Worm (Caenorhabditis elegans) whole organism, early embryonic: ENCODE data around the gene T16A1.2.

Source experiments
- F13C5.2 ChIP-seq: sonication (generic microtip); optimal IDR thresholded peaks from 2 replicates; lab custom pipeline; 2017; ENCODE audit warnings: mild to moderate bottlenecking, missing genetic modification characterization, inconsistent platforms, missing compliant biosample characterization
- ama-1 ChIP-seq: fragments of 150-350 bp; optimal IDR thresholded peaks from 2 replicates; lab custom pipeline; 2014
- ceh-13 ChIP-seq: fragments of 200-800 bp; sonication (Bioruptor generic); optimal IDR thresholded peaks from 2 replicates; lab custom pipeline; 2018; ENCODE audit warnings: mild to moderate bottlenecking, missing genetic modification characterization, missing compliant biosample characterization
- ceh-36 ChIP-seq: sonication (generic microtip); optimal IDR thresholded peaks from 2 replicates; lab custom pipeline; 2016; ENCODE audit warnings: missing genetic modification characterization, inconsistent platforms, missing compliant biosample characterization
- ets-7 ChIP-seq: sonication (generic microtip); optimal IDR thresholded peaks from 2 replicates; lab custom pipeline; 2016; ENCODE audit warnings: missing genotype, missing genetic modification characterization, missing compliant biosample characterization
- flt-1 ChIP-seq: fragments of 200-800 bp; sonication (Bioruptor generic); IDR thresholded peaks from 2 replicates; pipeline ENCODE4 v1.3.6; 2022; ENCODE audit warnings: missing genetic modification characterization, missing compliant biosample characterization
- hmbx-1 ChIP-seq: sonication (generic microtip); optimal IDR thresholded peaks from 2 replicates; lab custom pipeline; 2016; ENCODE audit warnings: mild to moderate bottlenecking, missing genetic modification characterization, missing compliant biosample characterization
- hmg-4 ChIP-seq: fragments of 200-800 bp; sonication (Bioruptor generic); optimal IDR thresholded peaks from 2 replicates; lab custom pipeline; 2018; ENCODE audit warnings: mild to moderate bottlenecking, missing genetic modification characterization, missing compliant biosample characterization
- pes-1 ChIP-seq: fragments of 200-800 bp; sonication (Bioruptor generic); IDR thresholded peaks from 2 replicates; pipeline ENCODE4 v1.3.6; 2022; ENCODE audit warnings: missing genetic modification reagents, missing genetic modification characterization, missing compliant biosample characterization
- scrt-1 ChIP-seq: fragments of 200-800 bp; sonication (Bioruptor generic); IDR thresholded peaks from 2 replicates; pipeline ENCODE4 v1.3.6; 2022; ENCODE audit warnings: missing genetic modification characterization, missing compliant biosample characterization
- sea-1 ChIP-seq: fragments of 200-800 bp; sonication (Bioruptor generic); conservative IDR thresholded peaks from 2 replicates; pipeline ENCODE4 v1.3.6; 2022; ENCODE audit warnings: missing genetic modification characterization, missing compliant biosample characterization
- tbx-11 ChIP-seq: fragments of 200-800 bp; sonication (Bioruptor generic); IDR thresholded peaks from 2 replicates; pipeline ENCODE4 v1.3.6; 2022; ENCODE audit warnings: missing genetic modification characterization, missing compliant biosample characterization
- tbx-37 ChIP-seq: fragments of 200-800 bp; sonication (Bioruptor generic); conservative IDR thresholded peaks from 2 replicates; pipeline ENCODE4 v1.3.6; 2022; ENCODE audit warnings: missing genetic modification reagents, missing genetic modification characterization, missing compliant biosample characterization
- tra-4 ChIP-seq: sonication (generic microtip); optimal IDR thresholded peaks from 2 replicates; lab custom pipeline; 2017; ENCODE audit warnings: missing genetic modification characterization, missing compliant biosample characterization

- no peak for TF ChIP-seq tbx-11 (GFP tag; lab: Robert Waterston, UW)
- no peak for TF ChIP-seq ceh-36 (tag; lab: Kevin White, UChicago)
- TF ChIP-seq ceh-13 (GFP tag; lab: Kevin White, UChicago): no peak
- no peak for TF ChIP-seq ama-1
- no peak for TF ChIP-seq F13C5.2
- TF ChIP-seq hmg-4: no peak
- no peak for TF ChIP-seq flt-1 (GFP tag; lab: Robert Waterston, UW)
- no peak for TF ChIP-seq scrt-1 (GFP tag; lab: Robert Waterston, UW)
- no peak for TF ChIP-seq ets-7 (tag; lab: Kevin White, UChicago)
- no peak for TF ChIP-seq sea-1 (GFP tag; lab: Robert Waterston, UW)
- no peak for TF ChIP-seq pes-1 (GFP tag; lab: Robert Waterston, UW)
- no peak for TF ChIP-seq tbx-37
- TF ChIP-seq tra-4 (tag; lab: Kevin White, UChicago): no peak
- no peak for TF ChIP-seq hmbx-1
These were observed 14.5 kb downstream of the T16A1.2 start, which contains the start of gene R52.5 for ce11 chrII:2109943-2110342.
